Worm (Caenorhabditis elegans) whole organism, L1 larva: ENCODE data around the gene C47E8.4.

ENCODE experiments used
- C04F5.9 ChIP-seq: sonication (generic microtip); optimal IDR thresholded peaks from 2 replicates; lab custom pipeline; 2016; ENCODE audit warnings: missing genetic modification characterization, missing compliant biosample characterization
- C34B4.2 ChIP-seq: sonication (generic microtip); optimal IDR thresholded peaks from 2 replicates; lab custom pipeline; 2017; ENCODE audit warnings: mild to moderate bottlenecking, missing genetic modification characterization, missing compliant biosample characterization
- aha-1 ChIP-seq: fragments of 150-350 bp; optimal IDR thresholded peaks from 2 replicates; lab custom pipeline; 2014; ENCODE audit warnings: missing biosample characterization, missing genetic modification characterization
- blmp-1 ChIP-seq: fragments of 150-350 bp; optimal IDR thresholded peaks from 2 replicates; lab custom pipeline; 2014; ENCODE audit warnings: missing biosample characterization, missing genetic modification characterization
- ceh-63 ChIP-seq: fragments of 200-800 bp; sonication (Bioruptor generic); optimal IDR thresholded peaks from 2 replicates; lab custom pipeline; 2018; ENCODE audit warnings: mild to moderate bottlenecking, missing genetic modification characterization, missing compliant biosample characterization
- ceh-8 ChIP-seq: fragments of 200-800 bp; sonication (Bioruptor generic); optimal IDR thresholded peaks from 2 replicates; lab custom pipeline; 2018; ENCODE audit warnings: mild to moderate bottlenecking, missing genetic modification characterization, moderate library complexity, missing compliant biosample characterization
- ceh-82 ChIP-seq, 3 experiments: fragments of 150-350 bp in 1 of 3; sonication (generic microtip) in 2 of 3; optimal IDR thresholded peaks; 2 replicates each; lab custom pipeline; 2014 to 2017; ENCODE audit warnings: missing biosample characterization in 3 of 3, missing genetic modification characterization in 3 of 3
- ceh-88 ChIP-seq: fragments of 200-800 bp; sonication (Bioruptor generic); IDR thresholded peaks from 2 replicates; pipeline ENCODE4 v1.3.6; 2022; ENCODE audit warnings: missing genetic modification characterization, missing compliant biosample characterization
- dpl-1 ChIP-seq, 3 experiments: fragments of 150-350 bp in 2 of 3; sonication (generic microtip) in 1 of 3; optimal IDR thresholded peaks; 2 replicates each; lab custom pipeline; 2014 to 2017; ENCODE audit warnings: missing biosample characterization in 3 of 3, missing genetic modification characterization in 3 of 3, missing genetic modification reagents in 3 of 3
- efl-1 ChIP-seq, 4 experiments: fragments of 150-350 bp; optimal IDR thresholded peaks in 3 of 4; peaks in 1 of 4; 1 replicate in 1 of 4; 2 replicates in 3 of 4; lab custom pipeline; 2014; ENCODE audit warnings: missing biosample characterization in 2 of 4, missing genetic modification characterization in 2 of 4, missing genetic modification reagents in 2 of 4
- egl-27 ChIP-seq, 2 experiments: fragments of 150-350 bp in 1 of 2; sonication (generic microtip); optimal IDR thresholded peaks; 3 replicates each; lab custom pipeline; 2017 to 2018; ENCODE audit warnings: missing biosample characterization in 2 of 2, missing genetic modification characterization in 2 of 2, missing genetic modification reagents in 2 of 2
- elt-3 ChIP-seq, 6 experiments: fragments of 150-350 bp in 1 of 6; sonication (generic microtip); optimal IDR thresholded peaks; 2 replicates each; lab custom pipeline; 2017 to 2018; ENCODE audit warnings: missing biosample characterization in 6 of 6, missing genetic modification characterization in 6 of 6, inconsistent platforms in 1 of 6
- ets-5 ChIP-seq: fragments of 200-800 bp; sonication (Bioruptor generic); IDR thresholded peaks from 2 replicates; pipeline ENCODE4 v1.3.6; 2022; ENCODE audit warnings: missing genetic modification characterization, missing compliant biosample characterization
- fkh-10 ChIP-seq: sonication (generic microtip); optimal IDR thresholded peaks from 2 replicates; lab custom pipeline; 2017; ENCODE audit warnings: missing biosample characterization, missing genetic modification reagents, missing genetic modification characterization
- fkh-4 ChIP-seq: sonication (generic microtip); optimal IDR thresholded peaks from 2 replicates; lab custom pipeline; 2016; ENCODE audit warnings: missing compliant biosample characterization, missing genetic modification characterization, borderline replicate concordance
- fkh-8 ChIP-seq: sonication (generic microtip); optimal IDR thresholded peaks from 2 replicates; lab custom pipeline; 2016; ENCODE audit warnings: mild to moderate bottlenecking, missing genetic modification characterization, missing compliant biosample characterization
- hlh-17 ChIP-seq: fragments of 200-800 bp; sonication (Bioruptor generic); optimal IDR thresholded peaks from 2 replicates; lab custom pipeline; 2018; ENCODE audit warnings: missing genetic modification characterization, mild to moderate bottlenecking, missing compliant biosample characterization, moderate library complexity, borderline replicate concordance
- hlh-4 ChIP-seq: sonication (generic microtip); optimal IDR thresholded peaks from 2 replicates; lab custom pipeline; 2016; ENCODE audit warnings: mild to moderate bottlenecking, missing genetic modification characterization, missing compliant biosample characterization
- hpl-2 ChIP-seq: fragments of 150-350 bp; optimal IDR thresholded peaks from 2 replicates; lab custom pipeline; 2014; ENCODE audit warnings: missing biosample characterization, missing genetic modification reagents, missing genetic modification characterization
- irx-1 ChIP-seq: sonication (generic microtip); optimal IDR thresholded peaks from 2 replicates; lab custom pipeline; 2016; ENCODE audit warnings: missing genetic modification characterization, missing compliant biosample characterization
- isw-1 ChIP-seq: fragments of 200-800 bp; sonication (Bioruptor generic); IDR thresholded peaks from 2 replicates; pipeline ENCODE4 v1.3.6; 2022; ENCODE audit warnings: missing genetic modification characterization, missing compliant biosample characterization
- lin-15B ChIP-seq: fragments of 150-350 bp; sonication (generic microtip); optimal IDR thresholded peaks from 3 replicates; lab custom pipeline; 2014; ENCODE audit warnings: missing biosample characterization, missing genetic modification characterization
- lin-35 ChIP-seq, 2 experiments: fragments of 150-350 bp; optimal IDR thresholded peaks; 2 replicates each; lab custom pipeline; 2014; ENCODE audit warnings: missing biosample characterization in 2 of 2, missing genetic modification characterization in 2 of 2, missing genetic modification reagents in 2 of 2
- lir-3 ChIP-seq: sonication (generic microtip); optimal IDR thresholded peaks from 2 replicates; lab custom pipeline; 2016; ENCODE audit warnings: mild to moderate bottlenecking, missing genetic modification characterization, moderate library complexity, missing compliant biosample characterization; ENCODE audit not compliant: poor library complexity
- lsy-2 ChIP-seq, 2 experiments: fragments of 150-350 bp; optimal IDR thresholded peaks; 2 replicates each; lab custom pipeline; 2014; ENCODE audit warnings: missing biosample characterization in 2 of 2, missing genetic modification characterization in 2 of 2
- mef-2 ChIP-seq: fragments of 150-350 bp; optimal IDR thresholded peaks from 2 replicates; lab custom pipeline; 2014; ENCODE audit warnings: missing biosample characterization, missing genetic modification characterization
- mep-1 ChIP-seq: fragments of 150-350 bp; optimal IDR thresholded peaks from 2 replicates; lab custom pipeline; 2014; ENCODE audit warnings: missing biosample characterization, missing genetic modification characterization
- nhr-12 ChIP-seq: sonication (generic microtip); optimal IDR thresholded peaks from 2 replicates; lab custom pipeline; 2017; ENCODE audit warnings: missing biosample characterization, missing genetic modification characterization
- nhr-20 ChIP-seq: sonication (generic microtip); optimal IDR thresholded peaks from 2 replicates; lab custom pipeline; 2016; ENCODE audit warnings: mild to moderate bottlenecking, missing genetic modification characterization, missing compliant biosample characterization
- nhr-237 ChIP-seq: fragments of 150-350 bp; optimal IDR thresholded peaks from 2 replicates; lab custom pipeline; 2014; ENCODE audit warnings: missing biosample characterization, missing genetic modification characterization
- nhr-71 ChIP-seq: sonication (generic microtip); optimal IDR thresholded peaks from 2 replicates; lab custom pipeline; 2016; ENCODE audit warnings: mild to moderate bottlenecking, missing genetic modification characterization, moderate library complexity, missing compliant biosample characterization
- nhr-76 ChIP-seq: sonication (generic microtip); optimal IDR thresholded peaks from 2 replicates; lab custom pipeline; 2017; ENCODE audit warnings: missing biosample characterization, missing genetic modification characterization
- nhr-77 ChIP-seq: fragments of 150-350 bp; optimal IDR thresholded peaks from 2 replicates; lab custom pipeline; 2014; ENCODE audit warnings: missing biosample characterization, missing genetic modification characterization
- nhr-84 ChIP-seq: sonication (generic microtip); optimal IDR thresholded peaks from 2 replicates; lab custom pipeline; 2017; ENCODE audit warnings: missing biosample characterization, missing genetic modification characterization
- nhr-85 ChIP-seq: sonication (generic microtip); peaks from one replicate; lab custom pipeline; 2016; ENCODE audit warnings: missing genetic modification characterization, inconsistent platforms, missing compliant biosample characterization
- rnt-1 ChIP-seq: sonication (generic microtip); optimal IDR thresholded peaks from 2 replicates; lab custom pipeline; 2016; ENCODE audit warnings: mild to moderate bottlenecking, missing genetic modification characterization, moderate library complexity, missing compliant biosample characterization
- skn-1 ChIP-seq: fragments of 150-350 bp; optimal IDR thresholded peaks from 2 replicates; lab custom pipeline; 2014; ENCODE audit warnings: missing biosample characterization, missing genetic modification characterization
- snu-23 ChIP-seq: sonication (generic microtip); optimal IDR thresholded peaks from 2 replicates; lab custom pipeline; 2016; ENCODE audit warnings: missing genetic modification characterization, missing compliant biosample characterization
- sptf-1 ChIP-seq: fragments of 150-350 bp; optimal IDR thresholded peaks from 2 replicates; lab custom pipeline; 2014; ENCODE audit warnings: missing biosample characterization, missing genetic modification characterization
- swsn-7 ChIP-seq: sonication (generic microtip); optimal IDR thresholded peaks from 2 replicates; lab custom pipeline; 2016; ENCODE audit warnings: missing genetic modification characterization, missing compliant biosample characterization
- unc-30 ChIP-seq: sonication (generic microtip); optimal IDR thresholded peaks from 2 replicates; lab custom pipeline; 2017; ENCODE audit warnings: missing biosample characterization, missing genetic modification characterization
- unc-62 ChIP-seq: fragments of 150-350 bp; optimal IDR thresholded peaks from 2 replicates; lab custom pipeline; 2014; ENCODE audit warnings: missing biosample characterization, missing genetic modification reagents, missing genetic modification characterization
- unc-86 ChIP-seq: sonication (generic microtip); optimal IDR thresholded peaks from 2 replicates; lab custom pipeline; 2016; ENCODE audit warnings: missing genetic modification characterization, missing compliant biosample characterization
- unc-98 ChIP-seq: fragments of 200-800 bp; sonication (Bioruptor generic); IDR thresholded peaks from 2 replicates; pipeline ENCODE4 v1.3.6; 2022; ENCODE audit warnings: missing genetic modification characterization, missing compliant biosample characterization
- vab-15 ChIP-seq: sonication (generic microtip); optimal IDR thresholded peaks from 2 replicates; lab custom pipeline; 2017; ENCODE audit warnings: missing genotype, mild to moderate bottlenecking, missing genetic modification characterization, missing compliant biosample characterization
- zip-4 ChIP-seq: fragments of 200-800 bp; sonication (Bioruptor generic); optimal IDR thresholded peaks from 2 replicates; lab custom pipeline; 2018; ENCODE audit warnings: mild to moderate bottlenecking, missing genetic modification characterization, moderate library complexity, missing compliant biosample characterization
- ztf-11 ChIP-seq, 2 experiments: sonication (generic microtip); optimal IDR thresholded peaks; 2 replicates each; lab custom pipeline; 2016 to 2017; ENCODE audit warnings: missing genetic modification characterization in 2 of 2, missing biosample characterization in 1 of 2, missing compliant biosample characterization in 1 of 2
- ztf-4 ChIP-seq: fragments of 150-350 bp; optimal IDR thresholded peaks from 2 replicates; lab custom pipeline; 2014; ENCODE audit warnings: missing biosample characterization, missing genetic modification characterization

C47E8.4 gene

DNA sequence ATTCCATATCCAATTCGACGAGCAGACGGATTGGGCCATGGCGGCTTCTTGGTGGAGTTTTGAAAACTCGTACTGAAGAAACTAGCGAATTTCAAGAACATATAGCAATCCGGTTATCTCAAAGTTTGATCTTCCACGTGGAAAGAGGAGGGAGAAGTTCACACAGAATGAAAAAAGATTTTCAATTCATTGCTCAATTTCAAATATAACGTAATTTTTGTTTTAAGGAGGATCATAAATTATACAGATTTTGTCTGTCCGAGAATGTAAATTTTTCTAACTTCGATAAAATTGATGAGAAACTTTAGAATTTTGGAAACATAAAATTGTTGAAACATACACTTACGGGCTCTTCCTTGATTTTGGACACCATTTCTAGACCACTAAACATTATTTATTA lies 43.5 kb upstream of the C47E8.4 start, which contains the start of gene Y50E8A.2:
Y50E8A.2 (minus strand) TSS at position 101 of the 400 bp plus-strand sequence.
- TF ChIP-seq unc-98 (GFP tag; lab: Robert Waterston, UW) (no peak), fkh-4 (no peak), efl-1 (optimal IDR thresholded peaks at IDR 0.05; lab: Kevin White, UChicago) (no peak), efl-1 (GFP tag; optimal IDR thresholded peaks at IDR 0.05 in 1 of 2; lab: Kevin White, UChicago) (peak in 1 of 2 experiments; percentile 35), nhr-85 (tag; lab: Kevin White, UChicago) (no peak)

DNA sequence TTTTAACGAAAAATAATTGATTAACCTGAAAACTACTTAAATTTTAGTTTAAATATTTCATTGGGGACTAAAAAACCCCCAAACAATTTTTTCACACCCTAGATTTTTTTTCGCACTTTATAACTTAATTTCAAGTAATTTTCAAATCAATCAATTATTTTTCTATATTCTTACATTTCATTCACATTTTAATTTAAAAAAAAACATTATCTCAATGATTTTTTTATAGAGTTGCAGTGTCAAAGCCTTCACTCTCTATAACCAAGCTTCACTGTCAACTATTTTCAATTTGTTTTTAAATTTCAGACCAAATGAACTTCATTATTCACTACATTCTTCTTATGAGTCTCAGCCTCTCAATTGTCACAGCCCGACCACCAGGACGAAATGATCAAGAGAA lies 41.3 kb upstream of the C47E8.4 start, which contains the start of gene Y50E8A.1:
Y50E8A.1 (plus strand) TSS at position 301 of the 400 bp plus-strand sequence.
- TF ChIP-seq hlh-4 (tag; lab: Kevin White, UChicago) (no peak), lin-15B (no peak), rnt-1 (no peak), ztf-4 (no peak), unc-98 (GFP tag; lab: Robert Waterston, UW) (no peak), hlh-17 (GFP tag; lab: Kevin White, UChicago) (no peak), skn-1 (no peak), unc-86 (tag; lab: Kevin White, UChicago) (no peak), mef-2 (tag; lab: Kevin White, UChicago) (no peak), aha-1 (no peak), ceh-8 (no peak), fkh-8 (tag; lab: Kevin White, UChicago) (no peak), irx-1 (tag; lab: Kevin White, UChicago) (no peak)

DNA sequence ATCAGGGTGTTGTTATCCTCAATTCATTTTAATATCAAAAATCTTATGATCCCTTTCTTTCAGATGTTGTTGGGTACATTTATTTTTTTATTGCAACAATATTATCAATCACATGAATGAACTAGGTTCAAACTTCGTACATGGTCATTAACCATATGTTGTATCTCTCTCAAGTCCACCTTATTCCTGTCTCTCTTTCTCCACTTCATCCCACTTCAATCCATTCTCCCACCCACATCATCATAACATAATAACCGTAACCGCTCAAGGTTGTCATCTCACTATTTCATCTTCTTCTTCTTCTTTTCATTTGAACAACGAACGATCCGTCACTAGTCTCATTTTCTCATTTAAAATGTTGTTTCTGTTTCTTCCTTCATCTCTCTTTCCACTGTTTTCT lies 40.1 kb upstream of the C47E8.4 start:
- TF ChIP-seq fkh-8 (tag; lab: Kevin White, UChicago) = no peak
- TF ChIP-seq snu-23 (GFP tag; lab: Kevin White, UChicago) = peak; percentile 31
- no peak for TF ChIP-seq efl-1 (optimal IDR thresholded peaks at IDR 0.05; lab: Kevin White, UChicago)
- TF ChIP-seq efl-1 (GFP tag; optimal IDR thresholded peaks at IDR 0.05 in 1 of 2; lab: Kevin White, UChicago) = no peak
- no peak for TF ChIP-seq swsn-7
- no peak for TF ChIP-seq fkh-10 (GFP tag; lab: Kevin White, UChicago)
- TF ChIP-seq ceh-63 (GFP tag; lab: Kevin White, UChicago) = no peak
- peak; percentile 52 for TF ChIP-seq nhr-20 (tag; lab: Kevin White, UChicago)
- TF ChIP-seq unc-30 (tag; lab: Kevin White, UChicago) = no peak
- peak in 1 of 2 experiments; percentile 8 for TF ChIP-seq lsy-2 (tag; optimal IDR thresholded peaks at IDR 0.05; lab: Kevin White, UChicago)
- TF ChIP-seq lin-35 (GFP tag; optimal IDR thresholded peaks at IDR 0.05; lab: Kevin White, UChicago) = peak in 1 of 2 experiments; percentile 20
- TF ChIP-seq elt-3 (tag; optimal IDR thresholded peaks at IDR 0.05; lab: Kevin White, UChicago) = peak in 2 of 6 experiments; percentile 4 to 28
- peak; percentile 29 for TF ChIP-seq nhr-71 (tag; lab: Kevin White, UChicago)
- TF ChIP-seq blmp-1 (tag; lab: Kevin White, UChicago) = peak; percentile 70
- TF ChIP-seq nhr-76 = no peak
- TF ChIP-seq vab-15 (tag; lab: Kevin White, UChicago) = no peak
- TF ChIP-seq C34B4.2 = no peak
- TF ChIP-seq ceh-82 (tag; optimal IDR thresholded peaks at IDR 0.05; lab: Kevin White, UChicago) = no peak
- no peak for TF ChIP-seq C04F5.9 (tag; lab: Kevin White, UChicago)
- TF ChIP-seq lir-3 (tag; lab: Kevin White, UChicago) = no peak
- no peak for TF ChIP-seq isw-1
- no peak for TF ChIP-seq nhr-77
- no peak for TF ChIP-seq hpl-2 (GFP tag; lab: Kevin White, UChicago)
- no peak for TF ChIP-seq ceh-88
- TF ChIP-seq hlh-4 (tag; lab: Kevin White, UChicago) = no peak
- TF ChIP-seq nhr-12 (tag; lab: Kevin White, UChicago) = no peak
- TF ChIP-seq unc-62 (GFP tag; lab: Kevin White, UChicago) = no peak
- TF ChIP-seq ztf-4 = no peak
- TF ChIP-seq nhr-85 (tag; lab: Kevin White, UChicago) = peak; percentile 92
- TF ChIP-seq skn-1 = no peak
- no peak for TF ChIP-seq nhr-237 (tag; lab: Kevin White, UChicago)
- no peak for TF ChIP-seq zip-4 (GFP tag; lab: Kevin White, UChicago)
- no peak for TF ChIP-seq rnt-1
- TF ChIP-seq ztf-11 (tag; optimal IDR thresholded peaks at IDR 0.05; lab: Kevin White, UChicago) = no peak
- no peak for TF ChIP-seq nhr-84 (tag; lab: Kevin White, UChicago)
- TF ChIP-seq sptf-1 (tag; lab: Kevin White, UChicago) = no peak
- no peak for TF ChIP-seq ets-5 (GFP tag; lab: Robert Waterston, UW)
- TF ChIP-seq dpl-1 (GFP tag; optimal IDR thresholded peaks at IDR 0.05; lab: Kevin White, UChicago) = peak in 1 of 3 experiments; percentile 24
- TF ChIP-seq egl-27 (tag; optimal IDR thresholded peaks at IDR 0.05; lab: Kevin White, UChicago) = no peak
- no peak for TF ChIP-seq mep-1 (tag; lab: Kevin White, UChicago)
